Worm (Caenorhabditis elegans) whole organism, early embryonic: ENCODE data around the gene F47B10.6.

ENCODE experiments used
- B0310.2 ChIP-seq: sonication (generic microtip); optimal IDR thresholded peaks from 2 replicates; lab custom pipeline; 2016; ENCODE audit warnings: mild to moderate bottlenecking, missing genetic modification characterization, missing compliant biosample characterization
- F13C5.2 ChIP-seq: sonication (generic microtip); optimal IDR thresholded peaks from 2 replicates; lab custom pipeline; 2017; ENCODE audit warnings: mild to moderate bottlenecking, missing genetic modification characterization, inconsistent platforms, missing compliant biosample characterization
- aly-1 ChIP-seq: sonication (generic microtip); optimal IDR thresholded peaks from 2 replicates; lab custom pipeline; 2016; ENCODE audit warnings: missing genetic modification characterization, missing compliant biosample characterization
- ama-1 ChIP-seq: fragments of 150-350 bp; optimal IDR thresholded peaks from 2 replicates; lab custom pipeline; 2014
- ceh-13 ChIP-seq: fragments of 200-800 bp; sonication (Bioruptor generic); optimal IDR thresholded peaks from 2 replicates; lab custom pipeline; 2018; ENCODE audit warnings: mild to moderate bottlenecking, missing genetic modification characterization, missing compliant biosample characterization
- ceh-36 ChIP-seq: sonication (generic microtip); optimal IDR thresholded peaks from 2 replicates; lab custom pipeline; 2016; ENCODE audit warnings: missing genetic modification characterization, inconsistent platforms, missing compliant biosample characterization
- ets-7 ChIP-seq: sonication (generic microtip); optimal IDR thresholded peaks from 2 replicates; lab custom pipeline; 2016; ENCODE audit warnings: missing genotype, missing genetic modification characterization, missing compliant biosample characterization
- flt-1 ChIP-seq: fragments of 200-800 bp; sonication (Bioruptor generic); IDR thresholded peaks from 2 replicates; pipeline ENCODE4 v1.3.6; 2022; ENCODE audit warnings: missing genetic modification characterization, missing compliant biosample characterization
- hmbx-1 ChIP-seq: sonication (generic microtip); optimal IDR thresholded peaks from 2 replicates; lab custom pipeline; 2016; ENCODE audit warnings: mild to moderate bottlenecking, missing genetic modification characterization, missing compliant biosample characterization
- hmg-4 ChIP-seq: fragments of 200-800 bp; sonication (Bioruptor generic); optimal IDR thresholded peaks from 2 replicates; lab custom pipeline; 2018; ENCODE audit warnings: mild to moderate bottlenecking, missing genetic modification characterization, missing compliant biosample characterization
- hnd-1 ChIP-seq: sonication (generic microtip); optimal IDR thresholded peaks from 2 replicates; lab custom pipeline; 2016; ENCODE audit warnings: missing genetic modification characterization, missing compliant biosample characterization
- pes-1 ChIP-seq: fragments of 200-800 bp; sonication (Bioruptor generic); IDR thresholded peaks from 2 replicates; pipeline ENCODE4 v1.3.6; 2022; ENCODE audit warnings: missing genetic modification reagents, missing genetic modification characterization, missing compliant biosample characterization
- scrt-1 ChIP-seq: fragments of 200-800 bp; sonication (Bioruptor generic); IDR thresholded peaks from 2 replicates; pipeline ENCODE4 v1.3.6; 2022; ENCODE audit warnings: missing genetic modification characterization, missing compliant biosample characterization
- sea-1 ChIP-seq: fragments of 200-800 bp; sonication (Bioruptor generic); conservative IDR thresholded peaks from 2 replicates; pipeline ENCODE4 v1.3.6; 2022; ENCODE audit warnings: missing genetic modification characterization, missing compliant biosample characterization
- tbx-11 ChIP-seq: fragments of 200-800 bp; sonication (Bioruptor generic); IDR thresholded peaks from 2 replicates; pipeline ENCODE4 v1.3.6; 2022; ENCODE audit warnings: missing genetic modification characterization, missing compliant biosample characterization
- tbx-37 ChIP-seq: fragments of 200-800 bp; sonication (Bioruptor generic); conservative IDR thresholded peaks from 2 replicates; pipeline ENCODE4 v1.3.6; 2022; ENCODE audit warnings: missing genetic modification reagents, missing genetic modification characterization, missing compliant biosample characterization
- tra-4 ChIP-seq: sonication (generic microtip); optimal IDR thresholded peaks from 2 replicates; lab custom pipeline; 2017; ENCODE audit warnings: missing genetic modification characterization, missing compliant biosample characterization

Gene F47B10.6

DNA sequence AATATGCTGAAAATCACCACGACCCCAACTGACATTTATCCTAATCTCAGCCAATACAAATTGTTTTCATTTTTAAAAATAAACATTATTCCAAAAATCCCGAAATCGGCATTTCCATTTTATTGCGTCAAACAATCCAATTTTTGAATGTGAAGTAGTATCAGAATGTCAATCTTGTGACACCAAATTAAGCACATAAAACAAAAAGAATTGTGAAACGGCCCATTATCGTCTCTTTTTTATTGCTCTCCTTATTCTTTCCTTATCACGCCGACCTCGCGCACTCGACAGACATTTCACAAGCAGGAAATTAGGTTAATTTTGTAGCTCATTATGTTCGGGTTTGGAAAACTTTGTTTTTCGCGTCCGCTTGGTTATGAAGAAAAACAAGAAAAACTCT lies 7.8 kb upstream of the F47B10.6 start, which contains the start of gene T21E8.4:
TSS of gene T21E8.4 (plus strand) at position 301 of the 400 bp plus-strand sequence.
- no peak for TF ChIP-seq sea-1 (GFP tag; lab: Robert Waterston, UW)
- no peak for TF ChIP-seq hmg-4 (GFP tag; lab: Kevin White, UChicago)
- TF ChIP-seq ama-1 (lab: Kevin White, UChicago), result no peak
- TF ChIP-seq ceh-13, result no peak
- no peak for TF ChIP-seq hmbx-1 (tag; lab: Kevin White, UChicago)
- no peak for TF ChIP-seq aly-1 (tag; lab: Kevin White, UChicago)
- no peak for TF ChIP-seq flt-1 (GFP tag; lab: Robert Waterston, UW)
- no peak for TF ChIP-seq tbx-11
- TF ChIP-seq ceh-36 (tag; lab: Kevin White, UChicago), result no peak
- TF ChIP-seq hnd-1 (tag; lab: Kevin White, UChicago), result no peak
- TF ChIP-seq F13C5.2 (tag; lab: Kevin White, UChicago), result no peak
- no peak for TF ChIP-seq tbx-37
- TF ChIP-seq tra-4 (tag; lab: Kevin White, UChicago), result no peak
- TF ChIP-seq scrt-1 (GFP tag; lab: Robert Waterston, UW), result no peak

ce11 chrX:10881984-10882383 lies 6.3 kb upstream of the F47B10.6 start, which contains the start of gene T21E8.6:
Gene T21E8.6, plus strand, starts transcription at chrX:10882284.
- no peak for TF ChIP-seq F13C5.2 (tag; lab: Kevin White, UChicago)

DNA sequence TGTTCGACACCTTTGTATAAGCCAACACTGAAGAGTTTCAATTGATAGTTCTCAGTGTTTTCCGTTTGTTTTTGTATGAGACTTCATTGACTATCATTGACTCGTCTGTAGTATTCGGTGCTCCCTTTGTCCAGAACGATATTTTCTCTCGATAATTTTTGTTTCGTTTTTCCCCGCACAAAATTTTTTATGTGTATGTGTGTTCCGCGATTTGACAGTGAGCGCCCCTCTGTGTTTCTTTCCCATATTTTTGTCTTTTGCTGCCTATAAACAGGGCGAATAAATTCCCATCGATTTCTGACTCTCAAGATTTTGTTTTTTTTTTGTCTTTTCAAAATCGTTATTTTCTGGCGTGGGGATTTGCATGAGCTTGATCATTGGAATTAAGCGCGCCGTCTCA lies 5.1 kb upstream of the F47B10.6 start, which contains the start of gene T21E8.7:
TSS of gene T21E8.7 (plus strand) at position 301 of the 400 bp plus-strand sequence.
- no peak for TF ChIP-seq scrt-1 (GFP tag; lab: Robert Waterston, UW)
- no peak for TF ChIP-seq aly-1 (tag; lab: Kevin White, UChicago)
- no peak for TF ChIP-seq hmbx-1 (tag; lab: Kevin White, UChicago)
- no peak for TF ChIP-seq flt-1 (GFP tag; lab: Robert Waterston, UW)
- TF ChIP-seq pes-1, result no peak
- no peak for TF ChIP-seq hnd-1 (tag; lab: Kevin White, UChicago)
- TF ChIP-seq ceh-13, result no peak
- no peak for TF ChIP-seq hmg-4 (GFP tag; lab: Kevin White, UChicago)
- no peak for TF ChIP-seq ets-7 (tag; lab: Kevin White, UChicago)
- TF ChIP-seq sea-1 (GFP tag; lab: Robert Waterston, UW), result no peak
- no peak for TF ChIP-seq tra-4 (tag; lab: Kevin White, UChicago)
- no peak for TF ChIP-seq B0310.2
- no peak for TF ChIP-seq ceh-36 (tag; lab: Kevin White, UChicago)
- no peak for TF ChIP-seq tbx-11
- TF ChIP-seq F13C5.2 (tag; lab: Kevin White, UChicago), result no peak
- TF ChIP-seq ama-1 (lab: Kevin White, UChicago), result no peak
- TF ChIP-seq tbx-37, result no peak

DNA sequence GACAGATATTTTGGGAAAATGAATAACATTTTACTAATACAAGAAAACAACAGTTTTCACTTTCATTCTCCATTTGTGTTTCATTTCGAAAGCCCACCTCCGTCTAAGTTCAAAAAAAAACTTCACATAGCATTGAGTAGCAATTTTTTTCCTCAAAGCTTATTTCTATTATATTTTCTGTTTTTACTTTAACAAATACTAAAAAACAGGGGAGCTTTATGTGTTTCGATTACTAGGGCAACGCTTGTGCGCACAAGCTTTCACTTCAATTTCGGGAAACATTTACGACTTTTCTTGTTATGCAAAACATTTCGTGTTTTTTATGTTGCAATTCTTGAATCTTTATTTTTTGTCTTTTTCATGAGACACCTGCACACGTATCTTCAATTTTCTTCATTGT lies 2.4 kb upstream of the F47B10.6 start, which contains the start of gene T21E8.5:
TSS of gene T21E8.5 (plus strand) at position 301 of the 400 bp plus-strand sequence.
- no peak for TF ChIP-seq pes-1
- TF ChIP-seq hnd-1 (tag; lab: Kevin White, UChicago), result no peak
- no peak for TF ChIP-seq hmg-4 (GFP tag; lab: Kevin White, UChicago)
- no peak for TF ChIP-seq tra-4 (tag; lab: Kevin White, UChicago)
- TF ChIP-seq aly-1 (tag; lab: Kevin White, UChicago), result no peak
- TF ChIP-seq ceh-13, result no peak
- TF ChIP-seq B0310.2, result no peak
- no peak for TF ChIP-seq flt-1 (GFP tag; lab: Robert Waterston, UW)

DNA sequence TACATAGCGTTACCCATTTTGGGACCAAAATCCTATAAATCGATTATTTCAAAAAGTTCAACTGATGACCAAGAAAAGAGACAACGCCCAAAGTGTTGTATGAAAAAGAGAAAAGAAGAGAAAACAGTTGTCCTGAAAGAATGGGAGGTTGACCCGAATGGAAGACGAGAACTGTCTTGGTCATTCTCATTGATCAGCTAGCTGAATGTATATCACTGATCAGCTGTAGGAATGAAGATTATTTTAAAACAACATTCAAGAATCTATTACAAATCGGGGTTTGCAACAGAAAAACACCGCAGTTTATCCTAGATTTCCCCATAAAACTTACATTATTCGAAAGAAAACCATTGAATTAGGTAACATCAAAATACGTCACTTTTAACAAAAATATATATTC lies 2.2 kb downstream of the F47B10.6 start, which contains the start of gene F47B10.5:
TSS of gene F47B10.5 (minus strand) at position 101 of the 400 bp plus-strand sequence.
- no peak for TF ChIP-seq hnd-1 (tag; lab: Kevin White, UChicago)
- no peak for TF ChIP-seq tra-4 (tag; lab: Kevin White, UChicago)
- no peak for TF ChIP-seq F13C5.2 (tag; lab: Kevin White, UChicago)
- no peak for TF ChIP-seq tbx-37
- TF ChIP-seq flt-1 (GFP tag; lab: Robert Waterston, UW), result no peak
- no peak for TF ChIP-seq hmbx-1 (tag; lab: Kevin White, UChicago)
- no peak for TF ChIP-seq B0310.2
- no peak for TF ChIP-seq sea-1 (GFP tag; lab: Robert Waterston, UW)
- no peak for TF ChIP-seq ama-1 (lab: Kevin White, UChicago)

ce11 chrX:10890965-10891364 lies 2.7 kb downstream of the F47B10.6 start, which contains the start of gene F47B10.4:
Gene F47B10.4, plus strand, starts transcription at chrX:10891265.
- TF ChIP-seq B0310.2 (no peak), hmbx-1 (tag; lab: Kevin White, UChicago) (no peak), ceh-13 (no peak), aly-1 (tag; lab: Kevin White, UChicago) (no peak), flt-1 (GFP tag; lab: Robert Waterston, UW) (no peak), F13C5.2 (tag; lab: Kevin White, UChicago) (no peak)

DNA sequence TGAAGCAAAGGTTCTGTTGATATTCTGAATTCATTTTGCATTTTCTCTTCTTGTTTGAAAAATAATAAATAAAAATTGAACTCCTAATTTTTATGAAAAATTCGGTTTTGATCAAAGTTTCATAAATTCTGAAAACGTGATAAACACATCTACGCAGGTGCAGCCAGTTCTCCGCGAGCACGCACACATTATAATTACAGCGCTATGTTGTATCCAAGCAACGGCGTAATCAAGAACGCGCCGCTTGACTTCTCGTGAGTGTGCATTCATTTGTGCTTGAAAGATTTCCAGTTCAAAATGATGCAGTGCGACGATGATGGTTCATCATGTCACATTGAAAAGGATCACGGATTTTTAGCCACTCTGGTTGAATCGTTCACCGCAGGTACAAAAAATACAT lies 3.6 kb downstream of the F47B10.6 start, which contains the start of gene F47B10.3:
TSS of gene F47B10.3 (plus strand) at position 301 of the 400 bp plus-strand sequence.
- TF ChIP-seq tbx-11 (no peak), pes-1 (no peak), hmbx-1 (tag; lab: Kevin White, UChicago) (no peak), F13C5.2 (tag; lab: Kevin White, UChicago) (no peak), tbx-37 (no peak), B0310.2 (no peak), scrt-1 (GFP tag; lab: Robert Waterston, UW) (no peak), tra-4 (tag; lab: Kevin White, UChicago) (no peak), flt-1 (GFP tag; lab: Robert Waterston, UW) (no peak), hmg-4 (GFP tag; lab: Kevin White, UChicago) (no peak), ets-7 (tag; lab: Kevin White, UChicago) (no peak)

ce11 chrX:10896498-10896897 lies 8.2 kb downstream of the F47B10.6 start, which contains the start of gene haly-1:
Gene haly-1, minus strand, starts transcription at chrX:10896598.
- TF ChIP-seq ceh-36 (tag; lab: Kevin White, UChicago) (no peak), pes-1 (no peak), scrt-1 (GFP tag; lab: Robert Waterston, UW) (no peak), flt-1 (GFP tag; lab: Robert Waterston, UW) (no peak), tbx-11 (no peak), sea-1 (GFP tag; lab: Robert Waterston, UW) (no peak), aly-1 (tag; lab: Kevin White, UChicago) (no peak), hnd-1 (tag; lab: Kevin White, UChicago) (no peak), hmg-4 (GFP tag; lab: Kevin White, UChicago) (no peak)
